Fruit fly (Drosophila melanogaster): Measurements from ENCODE around the gene CG9004.

Gene CG9004

DNA sequence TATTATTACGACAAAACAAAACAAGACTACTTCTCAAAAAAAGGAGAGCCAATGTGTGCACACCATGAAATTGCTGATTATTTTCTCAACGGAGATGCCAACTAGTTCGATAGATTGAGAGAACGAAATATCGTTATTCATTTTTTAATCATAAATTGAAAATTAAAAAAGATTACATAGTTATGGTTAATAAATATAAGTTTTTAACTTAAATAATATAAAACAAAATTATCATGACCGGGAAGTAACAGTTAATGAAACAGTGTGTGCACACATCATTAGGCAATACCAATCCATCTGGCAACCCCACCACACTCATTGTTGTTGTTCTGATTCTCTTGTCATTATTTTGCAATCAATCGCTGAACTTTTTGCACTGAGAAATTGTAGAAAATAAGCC lies 1.6 kb upstream of the CG9004 start, which contains the start of the genes CG1317 and CG8993 (continued):
- TF ChIP-seq CG2202 (tag; optimal IDR thresholded peaks at IDR 0.05), result no peak
- peak; percentile 67 for TF ChIP-seq CG34224 (GFP tag; IDR thresholded peaks at IDR 0.05; ENCODE audit: partially characterized antibody)
- TF ChIP-seq CG12299 (tag; optimal IDR thresholded peaks at IDR 0.05), result peak; percentile 46
- TF ChIP-seq ase (GFP tag; IDR thresholded peaks at IDR 0.05), result peak; percentile 30; the same call in 1 of the 3 replicates
- TF ChIP-seq CG13123 (GFP tag; optimal IDR thresholded peaks at IDR 0.05), result no peak
- no peak for TF ChIP-seq bab2 (GFP tag; optimal IDR thresholded peaks at IDR 0.05)
- TF ChIP-seq CTCF (GFP tag; optimal IDR thresholded peaks at IDR 0.05), result no peak
- no peak for TF ChIP-seq gsb (GFP tag; IDR thresholded peaks at IDR 0.05)
- TF ChIP-seq caup (GFP tag; optimal IDR thresholded peaks at IDR 0.05; ENCODE audit: severe bottlenecking), result no peak
- TF ChIP-seq btn (GFP tag; optimal IDR thresholded peaks at IDR 0.05), result no peak
- TF ChIP-seq nmo (GFP tag; optimal IDR thresholded peaks at IDR 0.05), result peak; percentile 79
- peak; percentile 36; the same call in 1 of the 4 replicates for TF ChIP-seq Gug (GFP tag; IDR thresholded peaks at IDR 0.05)
- peak; percentile 69 for TF ChIP-seq CG13424 (tag; optimal IDR thresholded peaks at IDR 0.05)
- peak; percentile 29; the same call in 1 of the 2 replicates for TF ChIP-seq CG6272 (GFP tag; IDR thresholded peaks at IDR 0.05)
- TF ChIP-seq Oli (tag; optimal IDR thresholded peaks at IDR 0.05), result peak; percentile 16
- TF ChIP-seq CG10979 (tag; optimal IDR thresholded peaks at IDR 0.05), result peak; percentile 45
- TF ChIP-seq zen2 (GFP tag; IDR thresholded peaks at IDR 0.05; ENCODE audit: partially characterized antibody), result no peak
- TF ChIP-seq hkb (optimal IDR thresholded peaks at IDR 0.05), result peak; percentile 14
- no peak; the same call in 1 of the 2 replicates for TF ChIP-seq hkb (GFP tag; IDR thresholded peaks at IDR 0.05)
- TF ChIP-seq CG15601 (tag; optimal IDR thresholded peaks at IDR 0.05), result peak; percentile 74
- peak; percentile 53 for TF ChIP-seq CG18599 (GFP tag; optimal IDR thresholded peaks at IDR 0.05)
- TF ChIP-seq CG14050 (GFP tag; IDR thresholded peaks at IDR 0.05), result no peak
- TF ChIP-seq CG12744 (GFP tag; optimal IDR thresholded peaks at IDR 0.05), result no peak
- no peak for TF ChIP-seq her (GFP tag; optimal IDR thresholded peaks at IDR 0.05)
- TF ChIP-seq dati (GFP tag; IDR thresholded peaks at IDR 0.05), result no peak
- no peak for TF ChIP-seq fd64A (GFP tag; optimal IDR thresholded peaks at IDR 0.05)
- TF ChIP-seq CG3281 (GFP tag; optimal IDR thresholded peaks at IDR 0.05), result peak; percentile 19
- no peak for TF ChIP-seq CG17328 (GFP tag; IDR thresholded peaks at IDR 0.05)
- peak; percentile 28 for TF ChIP-seq MESR4 (GFP tag; optimal IDR thresholded peaks at IDR 0.05)
- TF ChIP-seq CG8290 (GFP tag; optimal IDR thresholded peaks at IDR 0.05), result peak; percentile 76
- no peak for TF ChIP-seq CG8290 (tag; optimal IDR thresholded peaks at IDR 0.05)
- TF ChIP-seq chn (GFP tag; optimal IDR thresholded peaks at IDR 0.05), result peak; percentile 52
- TF ChIP-seq CG9215 (GFP tag; IDR thresholded peaks at IDR 0.05), result peak; percentile 51; the same call in 1 of the 2 replicates
- peak; percentile 31 for TF ChIP-seq CG12155 (GFP tag; optimal IDR thresholded peaks at IDR 0.05)
- 0 out of 4 replicates have a peak, but pooled peaks have one; percentile 22 for TF ChIP-seq chinmo (GFP tag; IDR thresholded peaks at IDR 0.05; ENCODE audit: partially characterized antibody)
- TF ChIP-seq CG17802 (tag; optimal IDR thresholded peaks at IDR 0.05), result no peak
- no peak for TF ChIP-seq jumu (GFP tag; optimal IDR thresholded peaks at IDR 0.05)
- TF ChIP-seq CG15479 (GFP tag; optimal IDR thresholded peaks at IDR 0.05), result no peak
- peak; percentile 49; the same call in 2 of the 3 replicates for TF ChIP-seq Doc3 (GFP tag; IDR thresholded peaks at IDR 0.05; ENCODE audit: partially characterized antibody)
- peak; percentile 40 for TF ChIP-seq Max (GFP tag; optimal IDR thresholded peaks at IDR 0.05)
- TF ChIP-seq CG9727 (GFP tag; optimal IDR thresholded peaks at IDR 0.05), result peak; percentile 61
- TF ChIP-seq Oaz (GFP tag; IDR thresholded peaks at IDR 0.05), result no peak
- no peak for TF ChIP-seq CG16815 (GFP tag; optimal IDR thresholded peaks at IDR 0.05)
- no peak for TF ChIP-seq Lpt (GFP tag; optimal IDR thresholded peaks at IDR 0.05)
- no peak for TF ChIP-seq CG9437 (GFP tag; optimal IDR thresholded peaks at IDR 0.05)
- 0 out of 2 replicates have a peak, but pooled peaks have one; percentile 22 for TF ChIP-seq HLH3B (GFP tag; IDR thresholded peaks at IDR 0.05)
- TF ChIP-seq E2f2 (GFP tag; IDR thresholded peaks at IDR 0.05), result peak; percentile 31; the same call in 1 of the 2 replicates
- peak; percentile 20 for TF ChIP-seq CG4328 (GFP tag; optimal IDR thresholded peaks at IDR 0.05)
- peak; percentile 62 for TF ChIP-seq Med (GFP tag)
- TF ChIP-seq toy (GFP tag; IDR thresholded peaks at IDR 0.05), result no peak
- peak; percentile 57 for TF ChIP-seq CG4820 (GFP tag; optimal IDR thresholded peaks at IDR 0.05)
- peak; percentile 95 for TF ChIP-seq CG3995 (GFP tag; optimal IDR thresholded peaks at IDR 0.05)
